Worm (Caenorhabditis elegans) whole organism, late embryonic: Measurements from ENCODE around the gene C55A1.6.

Source experiments
- ceh-24 ChIP-seq: sonication (generic microtip); optimal IDR thresholded peaks from 2 replicates; lab custom pipeline; 2016; ENCODE audit warnings: mild to moderate bottlenecking, missing genetic modification characterization, missing compliant biosample characterization
- tbx-2 ChIP-seq: sonication (generic microtip); optimal IDR thresholded peaks from 2 replicates; lab custom pipeline; 2016; ENCODE audit warnings: missing genetic modification characterization, missing compliant biosample characterization

ce11 chrV:15602253-15602652, 45.6 kb upstream of the C55A1.6 start, which contains the start of gene fbxa-152:
- TF ChIP-seq ceh-24 (tag; lab: Kevin White, UChicago) = no peak
- no peak for TF ChIP-seq tbx-2 (tag; lab: Kevin White, UChicago)
